Worm (Caenorhabditis elegans): Measurements from ENCODE around the gene syx-6.

DNA sequence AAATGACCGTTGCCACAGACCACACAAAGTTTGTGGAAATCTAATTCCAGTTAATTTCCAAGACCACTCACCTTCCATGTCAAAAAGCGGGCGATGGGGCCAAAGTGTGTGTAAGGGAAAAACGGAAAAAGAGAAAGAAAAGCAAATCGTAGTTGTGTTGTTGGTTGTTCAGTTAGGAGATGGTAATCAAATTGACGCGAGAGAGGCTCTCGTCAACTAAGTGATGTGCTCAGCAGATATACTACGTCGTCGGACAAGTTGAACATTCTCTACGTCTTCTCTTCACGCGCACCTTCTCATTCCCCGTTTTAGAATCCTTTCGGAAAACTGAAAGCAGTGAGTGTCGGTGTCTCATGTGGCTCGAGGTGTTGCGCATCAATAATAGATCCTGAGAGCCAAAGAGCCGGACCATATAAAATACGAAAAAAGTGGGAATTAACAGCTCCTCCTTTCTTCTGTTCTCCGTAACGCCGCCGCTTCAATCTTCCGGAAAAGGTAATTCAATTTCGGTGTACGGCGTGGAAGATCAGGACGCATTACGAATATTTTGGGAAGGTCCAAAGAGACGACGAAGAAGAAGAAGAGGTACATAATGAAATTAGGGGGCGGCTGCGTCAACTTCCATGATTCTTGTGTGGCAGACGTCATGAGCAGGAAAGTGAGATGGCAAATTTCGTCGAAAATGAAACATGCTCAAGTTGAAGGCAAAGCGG, 27.2 kb downstream of the syx-6 start:
- TF ChIP-seq pha-4 (tag; optimal IDR thresholded peaks at IDR 0.05): no peak
- TF ChIP-seq snpc-4 (tag; optimal IDR thresholded peaks at IDR 0.05): no peak
- no peak for TF ChIP-seq elt-3 (tag; optimal IDR thresholded peaks at IDR 0.05)
- no peak for TF ChIP-seq lsy-2 (tag; optimal IDR thresholded peaks at IDR 0.05)
